Worm (Caenorhabditis elegans) whole organism, midembryonic: ENCODE results near the gene R07E5.4.

Source experiments
- flt-1 ChIP-seq: fragments of 200-800 bp; sonication (Bioruptor generic); IDR thresholded peaks from 2 replicates; pipeline ENCODE4 v1.3.6; 2022; ENCODE audit warnings: missing genetic modification characterization, missing compliant biosample characterization
- ref-1 ChIP-seq: fragments of 200-800 bp; sonication (Bioruptor generic); conservative IDR thresholded peaks from 2 replicates; pipeline ENCODE4 v1.3.6; 2022; ENCODE audit warnings: missing genetic modification reagents, missing genetic modification characterization, missing compliant biosample characterization
- tab-1 ChIP-seq: fragments of 200-800 bp; sonication (Bioruptor generic); IDR thresholded peaks from 2 replicates; pipeline ENCODE4 v1.3.6; 2022; ENCODE audit warnings: missing genetic modification characterization, missing compliant biosample characterization

- TF ChIP-seq tab-1 (peak; percentile 76), ref-1 (GFP tag; lab: Robert Waterston, UW) (0 out of 2 replicates have a peak, but pooled peaks have one; percentile 9), flt-1 (GFP tag; lab: Robert Waterston, UW) (no peak; the same call in 1 of the 2 replicates)
These were observed 34.2 kb downstream of the R07E5.4 start for ce11 chrIII:4428797-4429196.
